Fruit fly (Drosophila melanogaster): ENCODE data around the gene Vps60.

Gene Vps60

dm6 chr3L:17653701-17654667, 32.6 kb upstream of the Vps60 start, which contains the start of the genes Krn, Ndfip and CG7484 (continued):
- TF ChIP-seq run (tag; optimal IDR thresholded peaks at IDR 0.05) (peak; percentile 74), crc (GFP tag; optimal IDR thresholded peaks at IDR 0.05) (no peak), CG31224 (GFP tag; IDR thresholded peaks at IDR 0.05) (peak; percentile 73), chn (GFP tag; optimal IDR thresholded peaks at IDR 0.05) (peak; percentile 70), B-H2 (GFP tag; optimal IDR thresholded peaks at IDR 0.05) (peak; percentile 90), en (GFP tag; optimal IDR thresholded peaks at IDR 0.05) (peak; percentile 29), Hmr (GFP tag; optimal IDR thresholded peaks at IDR 0.05) (peak; percentile 88), Fer1 (GFP tag; optimal IDR thresholded peaks at IDR 0.05) (peak; percentile 81), BtbVII (GFP tag; optimal IDR thresholded peaks at IDR 0.05) (peak; percentile 36), Jarid2 (GFP tag; optimal IDR thresholded peaks at IDR 0.05) (peak; percentile 64), corto (GFP tag; optimal IDR thresholded peaks at IDR 0.05) (peak; percentile 61), CG17829 (tag; optimal IDR thresholded peaks at IDR 0.05) (peak; percentile 92), CG10209 (GFP tag; optimal IDR thresholded peaks at IDR 0.05) (peak; percentile 87), bab2 (GFP tag; optimal IDR thresholded peaks at IDR 0.05) (peak; percentile 76), ap (GFP tag; IDR thresholded peaks at IDR 0.05) (peak; percentile 71), sna (GFP tag; IDR thresholded peaks at IDR 0.05; ENCODE audit: partially characterized antibody) (peak; percentile 99), Dp (GFP tag; optimal IDR thresholded peaks at IDR 0.05) (peak; percentile 15), CG34376 (GFP tag; optimal IDR thresholded peaks at IDR 0.05) (peak; percentile 76), Lhr (GFP tag; optimal IDR thresholded peaks at IDR 0.05) (peak; percentile 66), btn (GFP tag; optimal IDR thresholded peaks at IDR 0.05) (no peak), Dref (GFP tag; IDR thresholded peaks at IDR 0.05) (peak; percentile 75), CG9727 (GFP tag; optimal IDR thresholded peaks at IDR 0.05) (peak; percentile 88), CG13123 (GFP tag; optimal IDR thresholded peaks at IDR 0.05) (peak; percentile 71), gsb-n (tag; optimal IDR thresholded peaks at IDR 0.05) (peak; percentile 86), CG31365 (tag; optimal IDR thresholded peaks at IDR 0.05) (peak; percentile 30), CG5180 (GFP tag; optimal IDR thresholded peaks at IDR 0.05) (peak; percentile 37), az2 (GFP tag; optimal IDR thresholded peaks at IDR 0.05) (peak; percentile 85), stwl (tag; optimal IDR thresholded peaks at IDR 0.05) (peak; percentile 67), CG8089 (GFP tag; optimal IDR thresholded peaks at IDR 0.05) (peak; percentile 52), lbe (GFP tag; optimal IDR thresholded peaks at IDR 0.05) (peak; percentile 80), grau (tag; optimal IDR thresholded peaks at IDR 0.05) (peak; percentile 93), knrl (GFP tag; IDR thresholded peaks at IDR 0.05; ENCODE audit: partially characterized antibody) (peak; percentile 99), CG16779 (GFP tag; IDR thresholded peaks at IDR 0.05) (no peak), Gsc (GFP tag; IDR thresholded peaks at IDR 0.05) (no peak), org-1 (GFP tag; optimal IDR thresholded peaks at IDR 0.05) (peak; percentile 59), Poxn (GFP tag; IDR thresholded peaks at IDR 0.05) (peak; percentile 67; the same call in 1 of the 2 replicates), CG14667 (GFP tag; IDR thresholded peaks at IDR 0.05) (peak; percentile 76), CG12155 (GFP tag; optimal IDR thresholded peaks at IDR 0.05) (peak; percentile 90), CG13775 (GFP tag; optimal IDR thresholded peaks at IDR 0.05) (peak; percentile 92), CG17359 (tag; optimal IDR thresholded peaks at IDR 0.05) (peak; percentile 87), CG11696 (GFP tag; IDR thresholded peaks at IDR 0.05) (0 out of 2 replicates have a peak, but pooled peaks have one; percentile 38), tll (GFP tag; optimal IDR thresholded peaks at IDR 0.05) (peak in 1 of 2 experiments; percentile 37), CG3838 (GFP tag; optimal IDR thresholded peaks at IDR 0.05) (peak; percentile 57), chm (GFP tag; IDR thresholded peaks at IDR 0.05) (peak; percentile 48; the same call in 1 of the 2 replicates), CG12299 (tag; optimal IDR thresholded peaks at IDR 0.05) (peak; percentile 83), CG7786 (GFP tag; optimal IDR thresholded peaks at IDR 0.05) (peak; percentile 68), Dek (tag; optimal IDR thresholded peaks at IDR 0.05) (peak; percentile 87)

All from whole organism, embryonic.